Worm (Caenorhabditis elegans): Measurements from ENCODE around the gene ulp-4.

DNA sequence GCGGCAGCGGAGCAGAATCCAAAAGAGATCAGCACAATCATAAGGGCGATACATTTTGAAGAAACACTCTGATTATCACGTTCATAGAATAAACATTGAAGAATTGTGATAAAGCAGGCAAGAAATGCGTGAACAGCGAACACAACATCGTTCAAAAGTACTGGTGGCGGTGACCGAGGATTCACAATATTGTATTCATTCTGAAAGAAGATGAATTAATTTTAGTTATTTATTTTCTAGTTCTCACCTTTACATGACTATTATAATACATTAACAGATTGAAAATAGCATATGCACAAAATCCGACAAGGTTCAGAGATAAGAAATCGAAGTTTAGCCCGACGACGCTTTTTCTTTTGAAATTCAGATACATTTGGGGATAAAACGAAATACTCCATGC lies 6.2 kb downstream of the ulp-4 start:
- TF ChIP-seq nhr-237 (tag; optimal IDR thresholded peaks at IDR 0.05) (no peak), snpc-4 (tag; optimal IDR thresholded peaks at IDR 0.05) (no peak), ztf-11 (tag; optimal IDR thresholded peaks at IDR 0.05) (no peak)
